Worm (Caenorhabditis elegans) whole organism, L3 larva: Measurements from ENCODE around the gene F40H3.3.

Experiments
- R02D3.7 ChIP-seq: fragments of 150-350 bp; optimal IDR thresholded peaks from 2 replicates; lab custom pipeline; 2014; ENCODE audit warnings: missing biosample characterization, missing genetic modification characterization
- ZK546.5 ChIP-seq: sonication (generic microtip); optimal IDR thresholded peaks from 2 replicates; lab custom pipeline; 2017; ENCODE audit warnings: missing biosample characterization, missing genetic modification characterization
- aly-2 ChIP-seq: fragments of 150-350 bp; optimal IDR thresholded peaks from 2 replicates; lab custom pipeline; 2014; ENCODE audit warnings: missing biosample characterization, missing genetic modification characterization
- ceh-16 ChIP-seq: sonication (generic microtip); optimal IDR thresholded peaks from 2 replicates; lab custom pipeline; 2017; ENCODE audit warnings: missing biosample characterization, missing genetic modification characterization
- ceh-28 ChIP-seq: fragments of 150-350 bp; optimal IDR thresholded peaks from 2 replicates; lab custom pipeline; 2014; ENCODE audit warnings: missing biosample characterization, missing genetic modification reagents, missing genetic modification characterization
- ceh-82 ChIP-seq: fragments of 150-350 bp; optimal IDR thresholded peaks from 2 replicates; lab custom pipeline; 2014; ENCODE audit warnings: missing biosample characterization, missing genetic modification characterization
- ceh-9 ChIP-seq: sonication (generic microtip); optimal IDR thresholded peaks from 2 replicates; lab custom pipeline; 2018; ENCODE audit warnings: missing biosample characterization, missing genetic modification characterization
- daf-12 ChIP-seq: fragments of 150-350 bp; optimal IDR thresholded peaks from 2 replicates; lab custom pipeline; 2014; ENCODE audit warnings: missing biosample characterization, missing genetic modification reagents, missing genetic modification characterization
- egl-5 ChIP-seq: fragments of 150-350 bp; optimal IDR thresholded peaks from 2 replicates; lab custom pipeline; 2017; ENCODE audit warnings: missing biosample characterization, missing genetic modification reagents, missing genetic modification characterization, inconsistent platforms
- elt-2 ChIP-seq: sonication (generic microtip); optimal IDR thresholded peaks from 2 replicates; lab custom pipeline; 2016; ENCODE audit warnings: missing genetic modification reagents, mild to moderate bottlenecking, missing genetic modification characterization, missing compliant biosample characterization
- elt-3 ChIP-seq, 3 experiments: fragments of 150-350 bp in 1 of 3; sonication (generic microtip) in 2 of 3; optimal IDR thresholded peaks; 2 replicates in 2 of 3; 4 replicates in 1 of 3; lab custom pipeline; 2014 to 2017; ENCODE audit warnings: missing biosample characterization in 3 of 3, missing genetic modification characterization in 3 of 3
- eor-1 ChIP-seq, 2 experiments: fragments of 150-350 bp; optimal IDR thresholded peaks; 2 replicates each; lab custom pipeline; 2014 to 2018; ENCODE audit warnings: missing biosample characterization in 2 of 2, missing genetic modification characterization in 2 of 2
- fkh-10 ChIP-seq: sonication (generic microtip); optimal IDR thresholded peaks from 2 replicates; lab custom pipeline; 2017; ENCODE audit warnings: missing biosample characterization, missing genetic modification reagents, missing genetic modification characterization
- fkh-2 ChIP-seq: fragments of 150-350 bp; optimal IDR thresholded peaks from 2 replicates; lab custom pipeline; 2014; ENCODE audit warnings: missing biosample characterization, missing genetic modification reagents, missing genetic modification characterization
- fos-1 ChIP-seq: fragments of 150-350 bp; optimal IDR thresholded peaks from 2 replicates; lab custom pipeline; 2014; ENCODE audit warnings: missing biosample characterization, missing genetic modification characterization
- hmg-11 ChIP-seq: sonication (generic microtip); optimal IDR thresholded peaks from 2 replicates; lab custom pipeline; 2016; ENCODE audit warnings: missing genetic modification characterization, missing compliant biosample characterization
- jun-1 ChIP-seq: fragments of 150-350 bp; optimal IDR thresholded peaks from 2 replicates; lab custom pipeline; 2014; ENCODE audit warnings: missing biosample characterization, missing genetic modification reagents, missing genetic modification characterization
- lin-15B ChIP-seq: fragments of 150-350 bp; optimal IDR thresholded peaks from 2 replicates; lab custom pipeline; 2014; ENCODE audit warnings: missing biosample characterization, missing genetic modification characterization
- nfya-1 ChIP-seq: sonication (generic microtip); optimal IDR thresholded peaks from 2 replicates; lab custom pipeline; 2017; ENCODE audit warnings: missing genetic modification characterization, mild to moderate bottlenecking, missing compliant biosample characterization, antibody characterized with exemption, moderate library complexity; ENCODE audit not compliant: insufficient read depth
- nhr-11 ChIP-seq: fragments of 150-350 bp; optimal IDR thresholded peaks from 2 replicates; lab custom pipeline; 2014; ENCODE audit warnings: missing biosample characterization, missing genetic modification characterization
- nhr-23 ChIP-seq: fragments of 150-350 bp; optimal IDR thresholded peaks from 2 replicates; lab custom pipeline; 2014; ENCODE audit warnings: missing biosample characterization, missing genetic modification reagents, missing genetic modification characterization
- nhr-237 ChIP-seq: fragments of 150-350 bp; optimal IDR thresholded peaks from 2 replicates; lab custom pipeline; 2014; ENCODE audit warnings: missing biosample characterization, missing genetic modification characterization
- nhr-25 ChIP-seq: sonication (generic microtip); optimal IDR thresholded peaks from 2 replicates; lab custom pipeline; 2017; ENCODE audit warnings: missing biosample characterization, missing genetic modification characterization
- nhr-43 ChIP-seq: sonication (generic microtip); optimal IDR thresholded peaks from 2 replicates; lab custom pipeline; 2016; ENCODE audit warnings: mild to moderate bottlenecking, missing genetic modification characterization, missing compliant biosample characterization; ENCODE audit not compliant: poor library complexity, severe bottlenecking
- nhr-76 ChIP-seq: fragments of 150-350 bp; sonication (generic microtip); optimal IDR thresholded peaks from 5 replicates; lab custom pipeline; 2014; ENCODE audit warnings: missing biosample characterization, missing genetic modification characterization
- nhr-77 ChIP-seq: fragments of 150-350 bp; optimal IDR thresholded peaks from 2 replicates; lab custom pipeline; 2014; ENCODE audit warnings: missing biosample characterization, missing genetic modification characterization
- pha-4 ChIP-seq: fragments of 150-350 bp; optimal IDR thresholded peaks from 2 replicates; lab custom pipeline; 2014; ENCODE audit warnings: missing biosample characterization, missing genetic modification reagents, missing genetic modification characterization
- pqm-1 ChIP-seq: fragments of 150-350 bp; optimal IDR thresholded peaks from 2 replicates; lab custom pipeline; 2017; ENCODE audit warnings: missing biosample characterization, missing genetic modification characterization, inconsistent platforms
- snpc-4 ChIP-seq: fragments of 150-350 bp; optimal IDR thresholded peaks from 2 replicates; lab custom pipeline; 2014; ENCODE audit warnings: missing biosample characterization, missing genetic modification characterization
- tbx-2 ChIP-seq: sonication (generic microtip); optimal IDR thresholded peaks from 2 replicates; lab custom pipeline; 2016; ENCODE audit warnings: mild to moderate bottlenecking, missing genetic modification characterization, missing compliant biosample characterization
- zag-1 ChIP-seq: fragments of 150-350 bp; optimal IDR thresholded peaks from 2 replicates; lab custom pipeline; 2014; ENCODE audit warnings: missing biosample characterization, missing genetic modification characterization
- ztf-11 ChIP-seq: fragments of 150-350 bp; optimal IDR thresholded peaks from 2 replicates; lab custom pipeline; 2014; ENCODE audit warnings: missing biosample characterization, missing genetic modification characterization
- ztf-4 ChIP-seq: fragments of 150-350 bp; optimal IDR thresholded peaks from 2 replicates; lab custom pipeline; 2014; ENCODE audit warnings: missing biosample characterization, missing genetic modification characterization

F40H3.3 gene

DNA sequence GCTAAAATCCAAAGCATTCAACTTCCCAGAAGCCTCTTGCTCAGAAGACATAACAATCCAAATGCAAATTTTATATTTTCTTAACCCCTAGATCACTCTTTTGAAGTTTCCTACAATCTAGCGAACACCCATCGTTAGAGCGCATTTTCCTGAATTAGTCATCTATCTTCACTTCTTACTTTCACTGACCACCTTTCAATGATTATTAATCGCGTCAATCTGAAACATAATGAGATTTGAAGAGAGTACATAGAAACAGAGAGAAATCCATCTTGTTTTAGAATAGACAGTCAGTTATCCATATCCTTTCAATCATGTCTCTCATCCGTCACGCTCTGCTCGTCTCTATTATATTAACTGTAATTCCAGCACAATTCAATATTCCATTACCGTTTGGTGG, at the start of gene F40H3.3:
Gene F40H3.3, plus strand, starts transcription at position 280 of the 400 bp plus-strand sequence.
- TF ChIP-seq snpc-4 (tag; lab: Kevin White, UChicago) (no peak), jun-1 (no peak), elt-3 (tag; optimal IDR thresholded peaks at IDR 0.05; lab: Kevin White, UChicago) (no peak), ceh-82 (tag; lab: Kevin White, UChicago) (no peak)

ce11 chrII:6122641-6123424, 48.5 kb upstream of the F40H3.3 start:
- TF ChIP-seq snpc-4 (tag; lab: Kevin White, UChicago) (peak; percentile 40), nfya-1 (tag; lab: Kevin White, UChicago) (peak; percentile 4), ztf-11 (tag; lab: Kevin White, UChicago) (no peak), R02D3.7 (tag; lab: Kevin White, UChicago) (no peak), jun-1 (no peak), hmg-11 (tag; lab: Kevin White, UChicago) (no peak), ceh-28 (tag; lab: Kevin White, UChicago) (no peak), nhr-237 (no peak), nhr-11 (tag; lab: Kevin White, UChicago) (no peak), zag-1 (tag; lab: Kevin White, UChicago) (no peak), egl-5 (no peak), pqm-1 (peak; percentile 66), elt-3 (tag; optimal IDR thresholded peaks at IDR 0.05; lab: Kevin White, UChicago) (no peak), pha-4 (tag; lab: Kevin White, UChicago) (peak; percentile 50), tbx-2 (no peak), elt-2 (peak; percentile 74), daf-12 (tag; lab: Kevin White, UChicago) (no peak), nhr-77 (tag; lab: Kevin White, UChicago) (no peak), nhr-76 (tag; lab: Kevin White, UChicago) (no peak), lin-15B (tag; lab: Kevin White, UChicago) (peak; percentile 14), nhr-23 (tag; lab: Kevin White, UChicago) (no peak), ZK546.5 (tag; lab: Kevin White, UChicago) (no peak), ceh-16 (tag; lab: Kevin White, UChicago) (no peak), aly-2 (tag; lab: Kevin White, UChicago) (no peak)

DNA sequence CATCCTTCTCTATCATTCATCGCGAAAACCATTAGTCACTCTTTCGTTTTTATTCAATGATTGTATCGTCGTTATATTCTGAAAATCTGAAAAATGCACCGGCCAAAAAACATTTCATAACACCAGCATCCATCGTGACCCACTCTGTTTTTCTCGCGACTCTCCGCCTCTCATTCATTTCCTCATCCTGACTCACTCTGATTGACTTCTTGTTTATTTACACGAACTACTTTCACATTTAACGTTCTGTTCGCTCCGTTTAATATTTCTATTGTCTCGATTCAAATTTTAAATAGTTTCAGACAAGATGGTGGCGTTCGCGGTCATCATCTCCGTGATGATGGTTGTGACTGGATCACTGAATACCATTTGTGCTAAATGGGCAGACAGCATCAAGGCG, 47.8 kb upstream of the F40H3.3 start, which contains the start of gene C29H12.2:
Gene C29H12.2, plus strand, starts transcription at position 297 of the 400 bp plus-strand sequence.
- no peak for TF ChIP-seq tbx-2
- peak; percentile 29 for TF ChIP-seq pha-4 (tag; lab: Kevin White, UChicago)

DNA sequence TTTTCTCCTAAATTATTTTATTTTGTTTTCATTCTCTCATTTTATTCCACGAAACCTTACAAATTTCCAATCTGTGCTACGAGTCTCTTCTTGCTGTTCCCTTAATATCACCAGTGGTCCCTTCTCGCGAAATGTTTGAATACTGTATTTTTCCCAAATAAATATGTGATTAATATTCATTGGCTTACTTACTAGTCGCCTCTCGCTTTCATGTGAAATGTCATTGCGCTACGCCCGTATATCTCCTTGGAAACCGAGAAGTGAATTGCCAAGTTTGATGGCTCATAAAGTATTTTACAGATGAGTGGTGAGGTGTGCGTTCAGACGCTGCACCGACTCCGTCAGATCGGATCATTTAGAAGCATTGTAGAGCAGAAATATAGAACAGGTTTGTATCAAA, 46.0 kb upstream of the F40H3.3 start, which contains the start of gene rars-2:
Gene rars-2, plus strand, starts transcription at position 301 of the 400 bp plus-strand sequence.
- TF ChIP-seq fkh-2 (no peak), nhr-43 (tag; lab: Kevin White, UChicago) (peak; percentile 11)

DNA sequence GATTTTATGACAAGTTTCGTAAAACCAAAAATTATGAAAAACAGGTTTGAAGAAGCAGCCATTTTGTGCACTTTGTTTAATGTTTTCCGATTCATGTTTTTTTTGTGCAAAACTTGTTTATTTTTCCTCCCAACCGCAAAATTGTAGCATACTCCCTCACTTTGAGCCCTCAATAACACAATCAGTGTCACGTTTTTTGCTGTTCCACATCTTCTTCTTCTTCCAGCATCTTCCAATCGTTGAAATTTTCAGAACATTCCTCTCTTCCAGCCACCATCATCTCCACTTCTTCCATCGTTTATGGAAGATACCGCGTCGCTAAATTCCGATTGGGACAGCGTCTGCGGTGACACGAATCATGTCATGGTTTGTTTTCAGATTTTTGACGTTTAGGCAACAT, 38.7 kb upstream of the F40H3.3 start, which contains the start of gene abts-3:
Gene abts-3, plus strand, starts transcription at position 301 of the 400 bp plus-strand sequence.
- TF ChIP-seq ceh-82 (tag; lab: Kevin White, UChicago) (no peak), ztf-4 (tag; lab: Kevin White, UChicago) (no peak), ceh-9 (tag; lab: Kevin White, UChicago) (no peak), hmg-11 (tag; lab: Kevin White, UChicago) (no peak), ZK546.5 (tag; lab: Kevin White, UChicago) (no peak), eor-1 (tag; optimal IDR thresholded peaks at IDR 0.05; lab: Kevin White, UChicago) (no peak), nhr-43 (tag; lab: Kevin White, UChicago) (no peak), tbx-2 (no peak), fkh-10 (no peak), pqm-1 (no peak), nhr-25 (tag; lab: Kevin White, UChicago) (no peak), fos-1 (tag; lab: Kevin White, UChicago) (no peak), R02D3.7 (tag; lab: Kevin White, UChicago) (no peak), nhr-11 (tag; lab: Kevin White, UChicago) (no peak)
